Worm (Caenorhabditis elegans) whole organism, late embryonic: ENCODE results near the gene frpr-4.
A peak's percentile ranks its signal among the peaks of the same experiment; 100 is the strongest.

Source experiments
- C08G9.2 ChIP-seq: sonication (generic microtip); optimal IDR thresholded peaks from 2 replicates; lab custom pipeline; 2016; ENCODE audit warnings: mild to moderate bottlenecking, missing genetic modification characterization, moderate library complexity, missing compliant biosample characterization
- C38D4.7 ChIP-seq: fragments of 200-800 bp; sonication (Bioruptor generic); optimal IDR thresholded peaks from 2 replicates; lab custom pipeline; 2018; ENCODE audit warnings: mild to moderate bottlenecking, missing genetic modification characterization, moderate library complexity, missing compliant biosample characterization
- F13H6.1 ChIP-seq: sonication (generic microtip); optimal IDR thresholded peaks from 2 replicates; lab custom pipeline; 2016; ENCODE audit warnings: missing genetic modification characterization, missing compliant biosample characterization
- K02D7.2 ChIP-seq: sonication (generic microtip); optimal IDR thresholded peaks from 2 replicates; lab custom pipeline; 2017; ENCODE audit warnings: mild to moderate bottlenecking, missing genetic modification characterization, missing compliant biosample characterization
- K09A11.1 ChIP-seq: sonication (generic microtip); optimal IDR thresholded peaks from 2 replicates; lab custom pipeline; 2017; ENCODE audit warnings: antibody characterized with exemption, mild to moderate bottlenecking, missing genetic modification characterization, missing compliant biosample characterization; ENCODE audit not compliant: insufficient read depth
- T23F11.4 ChIP-seq: fragments of 200-800 bp; sonication (Bioruptor generic); optimal IDR thresholded peaks from 2 replicates; lab custom pipeline; 2018; ENCODE audit warnings: mild to moderate bottlenecking, missing genetic modification characterization, missing compliant biosample characterization
- ahr-1 ChIP-seq: sonication (generic microtip); optimal IDR thresholded peaks from 2 replicates; lab custom pipeline; 2016; ENCODE audit warnings: missing genetic modification characterization, missing compliant biosample characterization
- ama-1 ChIP-seq: fragments of 150-350 bp; optimal IDR thresholded peaks from 2 replicates; lab custom pipeline; 2014
- ceh-18 ChIP-seq: sonication (generic microtip); optimal IDR thresholded peaks from 2 replicates; lab custom pipeline; 2016; ENCODE audit warnings: missing genetic modification characterization, missing compliant biosample characterization
- ceh-19 ChIP-seq: fragments of 200-800 bp; sonication (Bioruptor generic); optimal IDR thresholded peaks from 2 replicates; lab custom pipeline; 2018; ENCODE audit warnings: mild to moderate bottlenecking, missing genetic modification characterization, missing compliant biosample characterization
- ceh-2 ChIP-seq: sonication (generic microtip); optimal IDR thresholded peaks from 2 replicates; lab custom pipeline; 2016; ENCODE audit warnings: missing genotype, missing genetic modification characterization, missing compliant biosample characterization
- ceh-24 ChIP-seq: sonication (generic microtip); optimal IDR thresholded peaks from 2 replicates; lab custom pipeline; 2016; ENCODE audit warnings: mild to moderate bottlenecking, missing genetic modification characterization, missing compliant biosample characterization
- ceh-31 ChIP-seq: sonication (generic microtip); optimal IDR thresholded peaks from 2 replicates; lab custom pipeline; 2016; ENCODE audit warnings: missing genetic modification characterization, missing compliant biosample characterization
- ceh-34 ChIP-seq: sonication (generic microtip); optimal IDR thresholded peaks from 2 replicates; lab custom pipeline; 2016; ENCODE audit warnings: mild to moderate bottlenecking, missing genetic modification characterization, missing compliant biosample characterization
- ceh-45 ChIP-seq: fragments of 200-800 bp; sonication (Bioruptor generic); IDR thresholded peaks from 2 replicates; pipeline ENCODE4 v1.3.6; 2022; ENCODE audit warnings: missing genetic modification reagents, missing genetic modification characterization, missing compliant biosample characterization
- ceh-6 ChIP-seq: fragments of 200-800 bp; sonication (Bioruptor generic); optimal IDR thresholded peaks from 2 replicates; lab custom pipeline; 2018; ENCODE audit warnings: mild to moderate bottlenecking, missing genetic modification characterization, missing compliant biosample characterization
- ceh-9 ChIP-seq: sonication (generic microtip); optimal IDR thresholded peaks from 2 replicates; lab custom pipeline; 2016; ENCODE audit warnings: mild to moderate bottlenecking, missing genetic modification characterization, inconsistent platforms, missing compliant biosample characterization
- che-1 ChIP-seq: sonication (generic microtip); optimal IDR thresholded peaks from 2 replicates; lab custom pipeline; 2016; ENCODE audit warnings: mild to moderate bottlenecking, missing genetic modification characterization, missing compliant biosample characterization
- elt-2 ChIP-seq: sonication (generic microtip); optimal IDR thresholded peaks from 2 replicates; lab custom pipeline; 2016; ENCODE audit warnings: missing genetic modification reagents, missing genetic modification characterization, missing compliant biosample characterization
- elt-4 ChIP-seq: sonication (generic microtip); optimal IDR thresholded peaks from 2 replicates; lab custom pipeline; 2016; ENCODE audit warnings: missing genetic modification characterization, missing compliant biosample characterization
- ets-4 ChIP-seq: sonication (generic microtip); optimal IDR thresholded peaks from 2 replicates; lab custom pipeline; 2016; ENCODE audit warnings: missing genetic modification characterization, missing compliant biosample characterization
- fkh-10 ChIP-seq: fragments of 150-350 bp; optimal IDR thresholded peaks from 2 replicates; lab custom pipeline; 2014; ENCODE audit warnings: missing biosample characterization, missing genetic modification reagents, missing genetic modification characterization
- hlh-13 ChIP-seq: fragments of 200-800 bp; sonication (Bioruptor generic); optimal IDR thresholded peaks from 2 replicates; lab custom pipeline; 2018; ENCODE audit warnings: mild to moderate bottlenecking, missing genetic modification characterization, missing compliant biosample characterization
- hlh-15 ChIP-seq: sonication (generic microtip); optimal IDR thresholded peaks from 2 replicates; lab custom pipeline; 2016; ENCODE audit warnings: missing genetic modification characterization, missing compliant biosample characterization
- hlh-30 ChIP-seq: sonication (generic microtip); optimal IDR thresholded peaks from 2 replicates; lab custom pipeline; 2017; ENCODE audit warnings: antibody characterized with exemption, missing genetic modification characterization, missing compliant biosample characterization; ENCODE audit not compliant: insufficient read depth
- hlh-6 ChIP-seq: sonication (generic microtip); optimal IDR thresholded peaks from 2 replicates; lab custom pipeline; 2016; ENCODE audit warnings: missing genotype, missing genetic modification characterization, missing compliant biosample characterization
- hlh-8 ChIP-seq: sonication (generic microtip); optimal IDR thresholded peaks from 2 replicates; lab custom pipeline; 2016; ENCODE audit warnings: missing genotype, missing genetic modification characterization, missing compliant biosample characterization
- lim-6 ChIP-seq: sonication (generic microtip); optimal IDR thresholded peaks from 2 replicates; lab custom pipeline; 2016; ENCODE audit warnings: missing genetic modification characterization, missing compliant biosample characterization
- mec-3 ChIP-seq: sonication (generic microtip); optimal IDR thresholded peaks from 2 replicates; lab custom pipeline; 2016; ENCODE audit warnings: borderline replicate concordance, missing genetic modification characterization, missing compliant biosample characterization
- nfya-1 ChIP-seq: sonication (generic microtip); optimal IDR thresholded peaks from 2 replicates; lab custom pipeline; 2017; ENCODE audit warnings: missing genetic modification characterization, mild to moderate bottlenecking, missing compliant biosample characterization, antibody characterized with exemption, moderate library complexity
- nhr-11 ChIP-seq: fragments of 150-350 bp; optimal IDR thresholded peaks from 2 replicates; lab custom pipeline; 2014; ENCODE audit warnings: missing biosample characterization, missing genetic modification characterization
- npax-4 ChIP-seq: sonication (generic microtip); optimal IDR thresholded peaks from 2 replicates; lab custom pipeline; 2016; ENCODE audit warnings: missing genetic modification characterization, missing compliant biosample characterization
- odd-2 ChIP-seq: sonication (generic microtip); optimal IDR thresholded peaks from 2 replicates; lab custom pipeline; 2017; ENCODE audit warnings: antibody characterized with exemption, mild to moderate bottlenecking, missing genetic modification characterization, missing compliant biosample characterization
- pag-3 ChIP-seq: sonication (generic microtip); optimal IDR thresholded peaks from 2 replicates; lab custom pipeline; 2016; ENCODE audit warnings: missing compliant biosample characterization, missing genetic modification characterization, borderline replicate concordance
- pat-9 ChIP-seq: fragments of 200-800 bp; sonication (Bioruptor generic); optimal IDR thresholded peaks from 2 replicates; lab custom pipeline; 2018; ENCODE audit warnings: mild to moderate bottlenecking, missing genetic modification characterization, moderate library complexity, missing compliant biosample characterization
- pha-2 ChIP-seq: sonication (generic microtip); optimal IDR thresholded peaks from 2 replicates; lab custom pipeline; 2017; ENCODE audit warnings: mild to moderate bottlenecking, missing genetic modification characterization, missing compliant biosample characterization
- pros-1 ChIP-seq: fragments of 150-350 bp; optimal IDR thresholded peaks from 2 replicates; lab custom pipeline; 2014; ENCODE audit warnings: missing biosample characterization, missing genetic modification reagents, missing genetic modification characterization
- rnt-1 ChIP-seq: sonication (generic microtip); optimal IDR thresholded peaks from 2 replicates; lab custom pipeline; 2016; ENCODE audit warnings: missing genetic modification characterization, missing compliant biosample characterization
- sox-4 ChIP-seq: sonication (generic microtip); optimal IDR thresholded peaks from 2 replicates; lab custom pipeline; 2017; ENCODE audit warnings: mild to moderate bottlenecking, missing genetic modification characterization, inconsistent platforms, missing compliant biosample characterization
- tbx-2 ChIP-seq: sonication (generic microtip); optimal IDR thresholded peaks from 2 replicates; lab custom pipeline; 2016; ENCODE audit warnings: missing genetic modification characterization, missing compliant biosample characterization
- unc-3 ChIP-seq, 2 experiments: fragments of 200-800 bp in 1 of 2; sonication (Bioruptor generic) in 1 of 2; sonication (generic microtip) in 1 of 2; conservative IDR thresholded peaks in 1 of 2; optimal IDR thresholded peaks in 1 of 2; 2 replicates each; pipeline versions ENCODE4 v1.3.6 to Lab custom; 2016 to 2022; ENCODE audit warnings: missing compliant biosample characterization in 2 of 2, missing genetic modification characterization in 2 of 2, missing genetic modification reagents in 1 of 2
- unc-42 ChIP-seq: sonication (generic microtip); optimal IDR thresholded peaks from 2 replicates; lab custom pipeline; 2016; ENCODE audit warnings: missing genotype, missing genetic modification characterization, missing compliant biosample characterization
- unc-55 ChIP-seq: sonication (generic microtip); optimal IDR thresholded peaks from 2 replicates; lab custom pipeline; 2017; ENCODE audit warnings: missing biosample characterization, missing genetic modification reagents, missing genetic modification characterization
- unc-86 ChIP-seq: sonication (generic microtip); optimal IDR thresholded peaks from 2 replicates; lab custom pipeline; 2016; ENCODE audit warnings: missing genetic modification characterization, missing compliant biosample characterization
- ztf-16 ChIP-seq: sonication (generic microtip); optimal IDR thresholded peaks from 2 replicates; lab custom pipeline; 2017; ENCODE audit warnings: missing genetic modification characterization, missing compliant biosample characterization

The frpr-4 gene

ce11 chrII:5227768-5228167 is 27.6 kb downstream of the frpr-4 start (continued):
- no peak for TF ChIP-seq npax-4 (tag; lab: Kevin White, UChicago)
- peak; percentile 12 for TF ChIP-seq ceh-34 (tag; lab: Kevin White, UChicago)
- TF ChIP-seq mec-3 (tag; lab: Kevin White, UChicago): no peak
- no peak for TF ChIP-seq lim-6
- no peak for TF ChIP-seq hlh-6 (tag; lab: Kevin White, UChicago)
- no peak for TF ChIP-seq hlh-30
- TF ChIP-seq ets-4: no peak
- no peak for TF ChIP-seq pha-2 (tag; lab: Kevin White, UChicago)
- TF ChIP-seq ceh-19 (GFP tag; lab: Kevin White, UChicago): no peak
- TF ChIP-seq, all 69 proteins: peak for 11

- TF ChIP-seq ceh-31 (tag; lab: Kevin White, UChicago) (peak; percentile 46), rnt-1 (tag; lab: Kevin White, UChicago) (no peak), C08G9.2 (no peak), unc-3 (GFP tag; conservative IDR thresholded peaks at IDR 0.05; lab: Robert Waterston, UW) (no peak), unc-3 (tag; optimal IDR thresholded peaks at IDR 0.05; lab: Kevin White, UChicago) (no peak), F13H6.1 (no peak), pros-1 (tag; lab: Kevin White, UChicago) (no peak), odd-2 (tag; lab: Kevin White, UChicago) (no peak), unc-55 (peak; percentile 5), pat-9 (tag; lab: Kevin White, UChicago) (no peak), hlh-6 (tag; lab: Kevin White, UChicago) (no peak), ceh-24 (tag; lab: Kevin White, UChicago) (no peak), nhr-11 (no peak), tbx-2 (peak; percentile 23), T23F11.4 (peak; percentile 23), hlh-30 (no peak), fkh-10 (GFP tag; lab: Kevin White, UChicago) (no peak), ceh-6 (GFP tag; lab: Kevin White, UChicago) (no peak), unc-86 (no peak), nfya-1 (tag; lab: Kevin White, UChicago) (peak; percentile 9), hlh-15 (tag; lab: Kevin White, UChicago) (no peak)
These were observed 29.0 kb downstream of the frpr-4 start for ce11 chrII:5226309-5226708.

DNA sequence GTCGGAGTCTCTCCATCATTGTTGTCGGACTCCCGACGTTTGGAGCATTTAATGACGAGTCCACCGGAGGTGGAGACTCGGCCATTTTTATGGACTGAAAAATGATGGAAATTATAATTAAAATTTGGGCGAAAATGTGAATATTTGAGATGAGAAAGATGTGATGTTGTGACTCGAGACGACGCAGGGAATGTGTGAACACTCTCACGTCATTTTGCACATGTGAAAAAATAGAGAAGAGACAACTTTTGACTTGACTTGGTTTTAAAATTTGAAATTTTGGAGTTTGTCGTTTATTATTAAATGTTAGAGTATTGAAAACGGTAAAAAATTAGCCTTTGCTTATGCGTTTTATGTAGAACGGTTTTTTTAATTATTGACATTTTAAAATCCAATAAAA is 30.1 kb downstream of the frpr-4 start, which contains the start of gene dsh-1:
Gene dsh-1 (minus strand): TSS at position 101 of the 400 bp plus-strand sequence.
- TF ChIP-seq ahr-1 (tag; lab: Kevin White, UChicago) (no peak), ceh-24 (tag; lab: Kevin White, UChicago) (no peak), ceh-2 (tag; lab: Kevin White, UChicago) (no peak), C38D4.7 (no peak), ztf-16 (tag; lab: Kevin White, UChicago) (no peak), K02D7.2 (tag; lab: Kevin White, UChicago) (no peak)

DNA sequence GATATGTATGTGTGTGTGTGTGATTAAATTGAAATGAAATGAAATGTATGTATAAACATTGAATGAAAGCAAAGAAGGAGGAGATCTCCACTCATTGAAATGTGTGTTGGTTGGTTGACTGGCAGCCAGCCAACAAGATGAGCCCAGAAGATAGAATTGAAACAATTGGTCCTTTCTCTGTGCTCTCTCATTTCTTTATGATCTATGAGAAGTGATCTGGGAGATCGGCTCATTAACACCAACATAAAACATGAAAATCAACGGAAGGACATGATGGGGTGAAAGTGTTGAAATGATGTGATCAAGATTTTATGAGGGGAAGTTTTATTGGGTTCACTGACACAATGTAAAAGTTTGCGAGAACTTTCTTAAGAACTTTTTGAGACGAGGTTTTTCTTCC is 32.5 kb downstream of the frpr-4 start:
- no peak for TF ChIP-seq unc-42 (tag; lab: Kevin White, UChicago)
- peak; percentile 26 for TF ChIP-seq nfya-1 (tag; lab: Kevin White, UChicago)
- peak; percentile 77 for TF ChIP-seq unc-55
- TF ChIP-seq ceh-18 (tag; lab: Kevin White, UChicago): peak; percentile 0
- TF ChIP-seq rnt-1 (tag; lab: Kevin White, UChicago): peak; percentile 21

ce11 chrII:5220648-5221047 is 34.7 kb downstream of the frpr-4 start:
- TF ChIP-seq K09A11.1 (no peak), ceh-45 (GFP tag; lab: Robert Waterston, UW) (no peak), ama-1 (lab: Kevin White, UChicago) (no peak), hlh-8 (tag; lab: Kevin White, UChicago) (no peak), elt-2 (tag; lab: Kevin White, UChicago) (no peak), elt-4 (tag; lab: Kevin White, UChicago) (no peak), fkh-10 (GFP tag; lab: Kevin White, UChicago) (no peak), hlh-13 (no peak), pha-2 (tag; lab: Kevin White, UChicago) (no peak), ceh-9 (no peak), sox-4 (tag; lab: Kevin White, UChicago) (no peak), unc-3 (GFP tag; conservative IDR thresholded peaks at IDR 0.05; lab: Robert Waterston, UW) (no peak), unc-3 (tag; optimal IDR thresholded peaks at IDR 0.05; lab: Kevin White, UChicago) (no peak), pag-3 (tag; lab: Kevin White, UChicago) (no peak), ceh-19 (GFP tag; lab: Kevin White, UChicago) (no peak), che-1 (tag; lab: Kevin White, UChicago) (no peak), hlh-6 (tag; lab: Kevin White, UChicago) (no peak)
